Worm (Caenorhabditis elegans): ENCODE results near the gene Y6G8.5.

DNA sequence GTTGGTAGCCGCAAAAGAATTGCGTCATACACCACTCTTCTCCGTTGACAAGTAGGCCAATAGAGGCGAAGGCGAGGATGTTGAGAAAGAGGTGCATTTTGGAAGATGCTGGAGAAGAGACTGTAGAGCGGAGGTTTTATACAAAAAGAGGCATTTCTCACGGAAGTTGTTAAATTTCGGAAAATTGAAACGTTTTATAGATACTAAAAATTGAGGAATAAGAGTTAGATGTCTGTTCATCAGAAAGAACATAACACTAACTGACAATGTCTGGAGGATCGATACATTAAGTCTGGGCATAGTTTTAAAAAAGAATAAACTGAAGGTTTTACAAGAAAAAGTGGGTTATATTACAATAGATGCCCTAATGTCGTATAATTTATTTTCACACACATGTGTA, 1.3 kb downstream of the Y6G8.5 start, which contains the start of gene Y6G8.14:
- no peak for TF ChIP-seq snpc-4 (tag; optimal IDR thresholded peaks at IDR 0.05)
- TF ChIP-seq mdl-1 (tag; optimal IDR thresholded peaks at IDR 0.05) = no peak
- TF ChIP-seq ztf-4 (tag; optimal IDR thresholded peaks at IDR 0.05) = no peak
- TF ChIP-seq nhr-237 (tag; optimal IDR thresholded peaks at IDR 0.05) = no peak
- TF ChIP-seq jun-1 (tag; optimal IDR thresholded peaks at IDR 0.05) = no peak
- no peak for TF ChIP-seq ama-1 (optimal IDR thresholded peaks at IDR 0.05)
- TF ChIP-seq unc-62 (GFP tag; optimal IDR thresholded peaks at IDR 0.05) = no peak
- TF ChIP-seq unc-39 (tag; optimal IDR thresholded peaks at IDR 0.05) = no peak
- TF ChIP-seq R02D3.7 (tag; optimal IDR thresholded peaks at IDR 0.05) = no peak
- no peak for TF ChIP-seq ceh-28 (tag; optimal IDR thresholded peaks at IDR 0.05)
- TF ChIP-seq aly-2 (tag; optimal IDR thresholded peaks at IDR 0.05) = no peak
- no peak for TF ChIP-seq nhr-77 (tag; optimal IDR thresholded peaks at IDR 0.05)
